Worm (Caenorhabditis elegans): Measurements from ENCODE around the gene ifo-1.

The ifo-1 gene

DNA sequence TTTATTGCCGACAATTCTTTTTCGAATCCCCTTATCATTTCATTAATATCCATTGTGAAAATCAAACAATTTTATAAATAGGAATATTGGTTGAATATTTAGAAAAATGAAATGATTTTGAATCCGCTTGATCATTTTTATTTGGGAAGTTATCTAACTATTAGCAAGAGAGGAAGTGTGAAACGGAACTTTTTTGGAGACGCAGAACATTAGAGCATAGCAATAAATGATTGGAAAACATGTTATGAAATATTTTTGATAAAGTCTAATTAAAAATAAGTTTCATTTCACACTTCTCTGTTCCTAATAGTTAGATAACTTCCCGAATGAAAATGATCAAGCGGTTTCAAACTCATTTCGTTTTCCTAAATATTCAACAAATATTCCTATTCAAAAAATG lies 39.0 kb downstream of the ifo-1 start, which contains the start of gene F42C5.3:
Gene F42C5.3 (minus strand): TSS at position 101 of the 400 bp plus-strand sequence.
- TF ChIP-seq tlf-1 (GFP tag; optimal IDR thresholded peaks at IDR 0.05) (no peak), lin-40 (tag; optimal IDR thresholded peaks at IDR 0.05) (no peak), aptf-3 (GFP tag; IDR thresholded peaks at IDR 0.05) (no peak), lin-35 (GFP tag; optimal IDR thresholded peaks at IDR 0.05) (no peak), ztf-28 (GFP tag; IDR thresholded peaks at IDR 0.05) (no peak), nhr-179 (tag; optimal IDR thresholded peaks at IDR 0.05) (no peak), gei-17 (GFP tag; optimal IDR thresholded peaks at IDR 0.05) (no peak), mes-4 (tag; optimal IDR thresholded peaks at IDR 0.05) (no peak), F57A8.1 (GFP tag; optimal IDR thresholded peaks at IDR 0.05) (no peak), C06A6.2 (GFP tag; conservative IDR thresholded peaks at IDR 0.05) (no peak), ceh-58 (GFP tag; IDR thresholded peaks at IDR 0.05) (no peak), bed-2 (GFP tag; IDR thresholded peaks at IDR 0.05) (no peak), zim-3 (tag; optimal IDR thresholded peaks at IDR 0.05) (no peak), ztf-25 (GFP tag; IDR thresholded peaks at IDR 0.05) (no peak)

DNA sequence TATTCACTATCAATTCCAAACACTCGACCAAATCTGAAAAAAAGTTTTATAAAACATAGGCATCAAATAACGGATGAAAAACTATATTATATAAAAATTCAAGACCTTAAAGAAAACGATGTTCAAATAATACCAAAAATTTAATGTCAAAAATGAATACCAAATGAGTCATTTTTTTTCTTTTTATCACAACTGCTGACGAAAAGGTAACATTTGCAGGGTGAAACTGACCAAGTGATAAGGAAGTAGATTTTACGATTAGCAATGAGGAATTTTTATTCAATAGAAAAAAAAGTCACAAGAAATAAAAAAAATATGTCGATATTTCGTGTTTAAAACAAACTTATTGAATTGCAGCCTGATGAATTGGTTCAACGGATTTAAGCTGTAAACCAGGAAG lies 40.6 kb downstream of the ifo-1 start, which contains the start of gene C06E4.8:
Gene C06E4.8 (minus strand): TSS at position 37 of the 400 bp plus-strand sequence.
- no peak for TF ChIP-seq ceh-27 (GFP tag; optimal IDR thresholded peaks at IDR 0.05)
- TF ChIP-seq ekl-4 (GFP tag; IDR thresholded peaks at IDR 0.05), result no peak
- TF ChIP-seq gei-17 (GFP tag; optimal IDR thresholded peaks at IDR 0.05), result no peak
- no peak for TF ChIP-seq ZK185.1 (tag; optimal IDR thresholded peaks at IDR 0.05; ENCODE audit: poor library complexity, severe bottlenecking)

DNA sequence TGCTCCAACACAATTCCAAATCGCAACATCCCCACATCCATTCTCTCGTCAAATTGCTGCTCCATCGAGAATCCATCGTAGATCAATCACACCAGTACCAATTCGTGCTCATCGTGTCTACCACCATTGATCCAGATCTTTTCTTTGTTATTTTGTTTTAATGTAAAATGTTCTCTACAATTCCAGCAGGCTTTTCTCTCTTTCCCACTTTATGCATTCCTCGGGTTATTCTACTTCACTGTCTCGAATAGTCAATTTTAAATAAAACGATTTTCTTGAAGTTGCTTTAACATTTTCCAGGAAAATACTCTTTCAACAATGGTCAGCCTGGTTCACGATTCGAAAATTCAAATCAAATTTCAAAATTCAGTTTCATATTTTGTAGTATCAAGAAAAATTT lies 43.5 kb downstream of the ifo-1 start, which contains the start of gene C06E4.1:
Gene C06E4.1 (plus strand): TSS at position 301 of the 400 bp plus-strand sequence.
- TF ChIP-seq lag-1 (GFP tag; IDR thresholded peaks at IDR 0.05) (no peak), attf-5 (GFP tag; optimal IDR thresholded peaks at IDR 0.05) (no peak), F23B12.7 (tag; optimal IDR thresholded peaks at IDR 0.05; ENCODE audit: insufficient read depth) (no peak), ztf-28 (GFP tag; IDR thresholded peaks at IDR 0.05) (no peak), F39B2.1 (GFP tag; IDR thresholded peaks at IDR 0.05) (no peak), somi-1 (GFP tag; optimal IDR thresholded peaks at IDR 0.05) (no peak), Y67H2A.10 (GFP tag; conservative IDR thresholded peaks at IDR 0.05) (no peak), F37B4.10 (GFP tag; IDR thresholded peaks at IDR 0.05) (no peak), C06A6.2 (GFP tag; conservative IDR thresholded peaks at IDR 0.05) (no peak), ets-4 (GFP tag; optimal IDR thresholded peaks at IDR 0.05) (no peak), F49E8.2 (tag; optimal IDR thresholded peaks at IDR 0.05; ENCODE audit: insufficient read depth) (no peak), ceh-27 (GFP tag; optimal IDR thresholded peaks at IDR 0.05) (no peak), ama-1 (optimal IDR thresholded peaks at IDR 0.05) (no peak), ama-1 (GFP tag; optimal IDR thresholded peaks at IDR 0.05) (no peak), ztf-25 (GFP tag; IDR thresholded peaks at IDR 0.05) (no peak), F10E7.11 (tag; optimal IDR thresholded peaks at IDR 0.05) (no peak), lir-1 (GFP tag; conservative IDR thresholded peaks at IDR 0.05) (no peak)

DNA sequence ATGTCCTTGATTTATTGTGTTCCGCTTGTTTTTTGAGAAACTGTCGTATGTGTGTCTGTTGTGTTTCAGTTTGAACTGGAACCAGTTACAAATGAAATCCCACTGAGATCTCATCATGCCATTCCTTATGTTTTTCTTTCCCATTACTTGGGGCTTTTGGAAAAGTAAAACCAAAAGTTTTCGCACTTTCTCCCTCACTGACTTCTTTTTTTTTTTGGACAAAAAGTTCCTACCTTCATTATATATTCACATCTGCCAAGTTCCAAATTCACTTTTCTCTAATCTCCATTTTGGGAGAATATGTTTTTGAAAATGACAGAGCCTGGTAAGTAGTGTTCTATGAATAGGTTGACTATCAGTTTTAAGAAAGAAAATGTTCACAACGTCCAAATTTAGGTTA lies 49.8 kb downstream of the ifo-1 start, which contains the start of gene C06E4.2:
Gene C06E4.2 (plus strand): TSS at position 301 of the 400 bp plus-strand sequence.
- no peak for TF ChIP-seq B0035.1 (tag; optimal IDR thresholded peaks at IDR 0.05)
- no peak for TF ChIP-seq ceh-27 (GFP tag; optimal IDR thresholded peaks at IDR 0.05)
- no peak for TF ChIP-seq dox-1 (GFP tag; IDR thresholded peaks at IDR 0.05)
- no peak for TF ChIP-seq ama-1 (optimal IDR thresholded peaks at IDR 0.05)
- TF ChIP-seq ama-1 (GFP tag; optimal IDR thresholded peaks at IDR 0.05), result no peak
- no peak for TF ChIP-seq ceh-40 (GFP tag; IDR thresholded peaks at IDR 0.05)
- TF ChIP-seq nhr-27 (tag; optimal IDR thresholded peaks at IDR 0.05), result no peak
- no peak for TF ChIP-seq madf-3 (GFP tag; IDR thresholded peaks at IDR 0.05)
- TF ChIP-seq rec-8 (tag; optimal IDR thresholded peaks at IDR 0.05), result no peak
- no peak for TF ChIP-seq F57C9.4 (tag; optimal IDR thresholded peaks at IDR 0.05)
- TF ChIP-seq egl-44 (GFP tag; IDR thresholded peaks at IDR 0.05), result no peak
- no peak for TF ChIP-seq T07F8.4 (tag; optimal IDR thresholded peaks at IDR 0.05)
- no peak for TF ChIP-seq tlf-1 (GFP tag; optimal IDR thresholded peaks at IDR 0.05)
- TF ChIP-seq egrh-3 (GFP tag; IDR thresholded peaks at IDR 0.05), result no peak
- no peak for TF ChIP-seq him-1 (tag; optimal IDR thresholded peaks at IDR 0.05)
- TF ChIP-seq lin-40 (tag; optimal IDR thresholded peaks at IDR 0.05), result no peak
- no peak for TF ChIP-seq ztf-25 (GFP tag; IDR thresholded peaks at IDR 0.05)
- TF ChIP-seq aptf-3 (GFP tag; IDR thresholded peaks at IDR 0.05), result no peak
- no peak for TF ChIP-seq Y79H2A.3 (GFP tag; conservative IDR thresholded peaks at IDR 0.05)
- TF ChIP-seq F49E8.2 (tag; optimal IDR thresholded peaks at IDR 0.05; ENCODE audit: insufficient read depth), result no peak

Measured in whole organism, young adult.